Worm (Caenorhabditis elegans): ENCODE data around the gene gcy-22.

- TF ChIP-seq him-1 (tag; optimal IDR thresholded peaks at IDR 0.05), result peak; percentile 40
- TF ChIP-seq W03F9.2 (tag; optimal IDR thresholded peaks at IDR 0.05), result peak; percentile 35
Observed at ce11 chrV:20776761-20777160, 48.1 kb downstream of the gcy-22 start.

Data from whole organism, L4/young adult.